Worm (Caenorhabditis elegans) whole organism, midembryonic: ENCODE measurements around the gene srg-45.

ENCODE experiments used
- flt-1 ChIP-seq: fragments of 200-800 bp; sonication (Bioruptor generic); IDR thresholded peaks from 2 replicates; pipeline ENCODE4 v1.3.6; 2022; ENCODE audit warnings: missing genetic modification characterization, missing compliant biosample characterization
- klf-2 ChIP-seq: fragments of 200-800 bp; sonication (Bioruptor generic); conservative IDR thresholded peaks from 2 replicates; pipeline ENCODE4 v1.3.6; 2022; ENCODE audit warnings: missing genetic modification reagents, missing genetic modification characterization, missing compliant biosample characterization
- med-1 ChIP-seq: sonication (generic microtip); optimal IDR thresholded peaks from 2 replicates; lab custom pipeline; 2017; ENCODE audit warnings: missing genetic modification characterization, mild to moderate bottlenecking, missing compliant biosample characterization, antibody characterized with exemption, missing genetic modification reagents; ENCODE audit not compliant: insufficient read depth
- ref-1 ChIP-seq: fragments of 200-800 bp; sonication (Bioruptor generic); conservative IDR thresholded peaks from 2 replicates; pipeline ENCODE4 v1.3.6; 2022; ENCODE audit warnings: missing genetic modification reagents, missing genetic modification characterization, missing compliant biosample characterization
- tab-1 ChIP-seq: fragments of 200-800 bp; sonication (Bioruptor generic); IDR thresholded peaks from 2 replicates; pipeline ENCODE4 v1.3.6; 2022; ENCODE audit warnings: missing genetic modification characterization, missing compliant biosample characterization
- ztf-23 ChIP-seq: fragments of 200-800 bp; sonication (Bioruptor generic); IDR thresholded peaks from 2 replicates; pipeline ENCODE4 v1.3.6; 2022; ENCODE audit warnings: missing genetic modification reagents, missing genetic modification characterization, missing compliant biosample characterization
- ztf-29 ChIP-seq: fragments of 200-800 bp; sonication (Bioruptor generic); IDR thresholded peaks from 2 replicates; pipeline ENCODE4 v1.3.6; 2022; ENCODE audit warnings: missing genetic modification reagents, missing genetic modification characterization, missing compliant biosample characterization

DNA sequence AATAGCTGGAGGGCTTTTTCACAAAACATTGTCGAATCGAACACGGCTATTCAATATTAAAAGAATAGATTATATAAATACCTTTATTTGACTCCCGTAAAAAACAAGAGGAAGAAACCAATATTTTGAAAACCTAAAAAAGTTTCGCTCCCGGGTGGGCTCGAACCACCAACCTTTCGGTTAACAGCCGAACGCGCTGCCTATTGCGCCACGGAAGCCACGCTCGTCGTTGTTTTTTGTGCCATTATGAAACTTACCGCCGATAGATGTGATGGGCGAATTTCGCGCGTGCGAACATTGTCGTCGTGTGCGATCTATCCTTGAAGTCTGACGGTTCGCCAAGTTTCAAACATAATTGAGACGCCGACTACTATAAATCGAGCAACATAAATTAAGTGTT, 24.5 kb downstream of the srg-45 start:
- TF ChIP-seq tab-1 (GFP tag; lab: Robert Waterston, UW) (peak; percentile 61; the same call in 1 of the 2 replicates), ref-1 (peak; percentile 46; the same call in 1 of the 2 replicates), ztf-23 (GFP tag; lab: Robert Waterston, UW) (peak; percentile 71), flt-1 (GFP tag; lab: Robert Waterston, UW) (peak; percentile 79), klf-2 (no peak), med-1 (no peak), ztf-29 (GFP tag; lab: Robert Waterston, UW) (no peak)
